Worm (Caenorhabditis elegans): ENCODE results near the gene F54F7.8.

ce11 chrX:11821159-11821720 lies 33.6 kb downstream of the F54F7.8 start:
- TF ChIP-seq snpc-1.2 (GFP tag; IDR thresholded peaks at IDR 0.05) (no peak), nhr-6 (tag; optimal IDR thresholded peaks at IDR 0.05) (no peak)
